Fruit fly (Drosophila melanogaster) Kc167 (cell line): ENCODE data around the gene CG5096.

Experiments
- Myc ChIP-seq: fragments of >200 bp; optimal IDR thresholded peaks from 2 replicates; lab custom pipeline; 2017; ENCODE audit warnings: missing external identifiers
- Sin3A ChIP-seq: fragments of >200 bp; optimal IDR thresholded peaks from 2 replicates; lab custom pipeline; 2018; ENCODE audit warnings: missing external identifiers
- h ChIP-seq: fragments of >200 bp; optimal IDR thresholded peaks from 3 replicates; lab custom pipeline; 2018; ENCODE audit warnings: missing external identifiers
- insv ChIP-seq: fragments of >200 bp; optimal IDR thresholded peaks from 3 replicates; lab custom pipeline; 2018; ENCODE audit warnings: missing external identifiers
- psq ChIP-seq: fragments of >200 bp; optimal IDR thresholded peaks from 2 replicates; lab custom pipeline; 2017; ENCODE audit warnings: missing external identifiers
- ttk ChIP-seq: sonication (Bioruptor generic); optimal IDR thresholded peaks from 2 replicates; lab custom pipeline; 2017; ENCODE audit warnings: missing external identifiers

The CG5096 gene

dm6 chr2L:10356508-10356907 is 25.6 kb upstream of the CG5096 start, which contains the start of the genes CtsL4 and ClpP:
CtsL4 (minus strand) TSS chr2L:10356597.
ClpP (plus strand) TSS chr2L:10356795.
- TF ChIP-seq insv (lab: Kevin White, UChicago) (no peak), h (no peak), ttk (lab: Kevin White, UChicago) (no peak), Myc (lab: Kevin White, UChicago) (no peak), psq (no peak), Sin3A (no peak)

dm6 chr2L:10362408-10363067 is 19.5 kb upstream of the CG5096 start, which contains the start of the genes Cand1 and pim:
Cand1 (minus strand) TSS chr2L:10362707.
pim (plus strand) TSS chr2L:10362989.
- TF ChIP-seq ttk (lab: Kevin White, UChicago), result no peak
- no peak for TF ChIP-seq h
- no peak for TF ChIP-seq insv (lab: Kevin White, UChicago)
- no peak for TF ChIP-seq psq
- TF ChIP-seq Sin3A, result no peak
- no peak for TF ChIP-seq Myc (lab: Kevin White, UChicago)

- no peak for TF ChIP-seq Myc (lab: Kevin White, UChicago)
- no peak for TF ChIP-seq ttk (lab: Kevin White, UChicago)
- no peak for TF ChIP-seq h
- no peak for TF ChIP-seq psq
- no peak for TF ChIP-seq insv (lab: Kevin White, UChicago)
- no peak for TF ChIP-seq Sin3A
Observed at dm6 chr2L:10364229-10364628, 17.8 kb upstream of the CG5096 start, which contains the start of gene lft. lft (plus strand) TSS chr2L:10364471.

dm6 chr2L:10366525-10366924 is 15.5 kb upstream of the CG5096 start, which contains the start of gene CG5056:
CG5056 (plus strand) TSS chr2L:10366692.
- TF ChIP-seq Sin3A (no peak), h (no peak), insv (lab: Kevin White, UChicago) (no peak), psq (no peak)

- TF ChIP-seq ttk (lab: Kevin White, UChicago), result no peak
- TF ChIP-seq Sin3A, result no peak
Observed at dm6 chr2L:10372297-10372696, 9.8 kb upstream of the CG5096 start.

- TF ChIP-seq psq, result no peak
- no peak for TF ChIP-seq Myc (lab: Kevin White, UChicago)
- TF ChIP-seq h, result no peak
- TF ChIP-seq Sin3A, result no peak
- no peak for TF ChIP-seq ttk (lab: Kevin White, UChicago)
- no peak for TF ChIP-seq insv (lab: Kevin White, UChicago)
Observed at dm6 chr2L:10373605-10374269, 8.3 kb upstream of the CG5096 start, which contains the start of gene rho-5. rho-5 (minus strand) TSS chr2L:10373900.

dm6 chr2L:10375464-10376236 is 6.4 kb upstream of the CG5096 start, which contains the start of the genes CG33303 and dpr19:
CG33303 (minus strand) TSS chr2L:10375757.
dpr19 (plus strand) TSS chr2L:10376168.
- TF ChIP-seq h, result no peak
- no peak for TF ChIP-seq insv (lab: Kevin White, UChicago)
- TF ChIP-seq ttk (lab: Kevin White, UChicago), result no peak
- TF ChIP-seq Sin3A, result no peak
- no peak for TF ChIP-seq Myc (lab: Kevin White, UChicago)
- TF ChIP-seq psq, result no peak

- TF ChIP-seq h, result no peak
- TF ChIP-seq insv (lab: Kevin White, UChicago), result no peak
- no peak for TF ChIP-seq Myc (lab: Kevin White, UChicago)
- TF ChIP-seq ttk (lab: Kevin White, UChicago), result no peak
- TF ChIP-seq Sin3A, result no peak
Observed at dm6 chr2L:10376276-10376675, 5.8 kb upstream of the CG5096 start.

- TF ChIP-seq h (no peak), psq (no peak), insv (lab: Kevin White, UChicago) (no peak), ttk (lab: Kevin White, UChicago) (no peak), Myc (lab: Kevin White, UChicago) (no peak), Sin3A (no peak)
Observed at dm6 chr2L:10378631-10379030, 3.4 kb upstream of the CG5096 start.

dm6 chr2L:10379865-10380264 is 2.2 kb upstream of the CG5096 start, which contains the start of gene gny:
gny (plus strand) TSS chr2L:10380103.
- TF ChIP-seq Sin3A (no peak), ttk (lab: Kevin White, UChicago) (no peak), Myc (lab: Kevin White, UChicago) (no peak), psq (no peak), h (no peak), insv (lab: Kevin White, UChicago) (no peak)

- no peak for TF ChIP-seq insv (lab: Kevin White, UChicago)
- TF ChIP-seq h, result no peak
- TF ChIP-seq Sin3A, result no peak
- TF ChIP-seq ttk (lab: Kevin White, UChicago), result no peak
- no peak for TF ChIP-seq psq
- no peak for TF ChIP-seq Myc (lab: Kevin White, UChicago)
Observed at dm6 chr2L:10386208-10386805, 4.2 kb downstream of the CG5096 start, which contains the start of the genes Cdk1 and mRpS7. Cdk1 (minus strand) TSS chr2L:10386262. mRpS7 (plus strand) TSS chr2L:10386662.

- TF ChIP-seq psq, result no peak
- no peak for TF ChIP-seq insv (lab: Kevin White, UChicago)
- TF ChIP-seq Myc (lab: Kevin White, UChicago), result no peak
- no peak for TF ChIP-seq Sin3A
- no peak for TF ChIP-seq ttk (lab: Kevin White, UChicago)
- TF ChIP-seq h, result no peak
Observed at dm6 chr2L:10386824-10387223, 4.8 kb downstream of the CG5096 start.
